Fruit fly (Drosophila melanogaster) whole organism, pupa: ENCODE measurements around the gene CG12725.

ENCODE experiments used
- CG12605 ChIP-seq: fragments of 200-800 bp; sonication (Bioruptor generic); IDR thresholded peaks from 2 replicates; pipeline ENCODE4 v1.3.6; 2022; ENCODE audit warnings: missing biosample characterization, missing genetic modification characterization
- CG34367 ChIP-seq: fragments of 200-800 bp; sonication (Bioruptor generic); optimal IDR thresholded peaks from 2 replicates; lab custom pipeline; 2018; ENCODE audit warnings: missing biosample characterization, mild to moderate bottlenecking, missing genetic modification characterization
- CG8159 ChIP-seq: fragments of 200-800 bp; sonication (Bioruptor generic); optimal IDR thresholded peaks from 3 replicates; lab custom pipeline; 2018; ENCODE audit warnings: missing biosample characterization, mild to moderate bottlenecking, missing genetic modification characterization, moderate library complexity
- EcR ChIP-seq: fragments of 200-800 bp; sonication (Bioruptor generic); optimal IDR thresholded peaks from 3 replicates; lab custom pipeline; 2019; ENCODE audit warnings: missing biosample characterization, missing genetic modification characterization, mild to moderate bottlenecking, moderate library complexity, missing genetic modification reagents
- Pif1B ChIP-seq: fragments of 200-800 bp; sonication (Bioruptor generic); optimal IDR thresholded peaks from 3 replicates; lab custom pipeline; 2016; ENCODE audit warnings: missing biosample characterization, missing genetic modification characterization
- Snoo ChIP-seq: fragments of 200-800 bp; sonication (Bioruptor generic); optimal IDR thresholded peaks from 3 replicates; lab custom pipeline; 2017; ENCODE audit warnings: missing biosample characterization, mild to moderate bottlenecking, missing genetic modification characterization, inconsistent platforms
- fd96Ca ChIP-seq: fragments of 200-800 bp; sonication (Bioruptor generic); IDR thresholded peaks from 3 replicates; pipeline ENCODE4 v1.3.6; 2022; ENCODE audit warnings: missing biosample characterization, missing genetic modification characterization
- gl ChIP-seq: fragments of 200-800 bp; sonication (Bioruptor generic); optimal IDR thresholded peaks from 2 replicates; lab custom pipeline; 2018; ENCODE audit warnings: missing biosample characterization, mild to moderate bottlenecking, missing genetic modification characterization

DNA sequence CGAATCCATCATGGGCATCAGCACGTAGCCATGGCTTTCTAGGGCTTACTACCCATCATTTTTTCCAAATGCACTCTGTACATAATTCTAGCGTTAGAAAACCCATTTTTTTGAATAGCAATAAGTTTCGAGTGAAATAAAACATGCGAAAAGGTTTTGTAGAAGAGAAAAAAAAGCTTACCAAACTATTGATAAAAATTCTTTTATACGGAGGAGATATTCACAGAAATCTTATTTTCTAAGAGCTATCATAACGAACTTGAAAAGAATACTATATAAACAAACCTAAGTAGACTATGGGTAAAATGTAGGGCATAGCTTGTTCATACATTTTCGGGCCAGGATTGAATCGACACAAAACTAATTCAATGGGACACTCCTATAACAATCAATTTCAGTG is 32.4 kb downstream of the CG12725 start, which contains the start of gene CG1640:
- TF ChIP-seq gl (tag; lab: Kevin White, UChicago) (no peak), CG12605 (no peak), fd96Ca (GFP tag; lab: Robert Waterston, UW) (no peak), CG8159 (no peak), Snoo (tag; lab: Kevin White, UChicago) (no peak), Pif1B (GFP tag; lab: Kevin White, UChicago) (no peak), CG34367 (no peak), EcR (GFP tag; lab: Kevin White, UChicago) (no peak)
